Fruit fly (Drosophila melanogaster) whole organism, embryonic: ENCODE data around the gene CG33641.

Source experiments
- Atf-2 ChIP-seq: fragments of 200-800 bp; sonication (Bioruptor generic); optimal IDR thresholded peaks from 2 replicates; lab custom pipeline; 2016; ENCODE audit warnings: missing biosample characterization, missing genetic modification characterization
- CG10321 ChIP-seq: fragments of 200-800 bp; sonication (Bioruptor generic); IDR thresholded peaks from 2 replicates; pipeline ENCODE4 v1.3.6; 2022; ENCODE audit warnings: missing biosample characterization, missing genetic modification characterization
- CG11723 ChIP-seq: fragments of 200-800 bp; sonication (Bioruptor generic); optimal IDR thresholded peaks from 2 replicates; lab custom pipeline; 2017; ENCODE audit warnings: missing biosample characterization, mild to moderate bottlenecking, missing genetic modification characterization
- CG12942 ChIP-seq: fragments of 200-800 bp; sonication (Bioruptor generic); optimal IDR thresholded peaks from 3 replicates; lab custom pipeline; 2016; ENCODE audit warnings: missing biosample characterization, missing genetic modification characterization
- CG13287 ChIP-seq: fragments of 200-800 bp; sonication (Bioruptor generic); IDR thresholded peaks from 2 replicates; pipeline ENCODE4 v1.3.6; 2022; ENCODE audit warnings: missing biosample characterization, missing genetic modification characterization; ENCODE audit not compliant: partially characterized antibody
- CG14050 ChIP-seq: fragments of 200-800 bp; sonication (Bioruptor generic); IDR thresholded peaks from 3 replicates; pipeline ENCODE4 v1.3.6; 2022; ENCODE audit warnings: missing biosample characterization, missing genetic modification characterization
- CG15479 ChIP-seq: fragments of 200-800 bp; sonication (Bioruptor generic); optimal IDR thresholded peaks from 3 replicates; lab custom pipeline; 2019; ENCODE audit warnings: missing biosample characterization, mild to moderate bottlenecking, missing genetic modification characterization, moderate library complexity
- CG17186 ChIP-seq: fragments of 200-800 bp; sonication (Bioruptor generic); optimal IDR thresholded peaks from 3 replicates; lab custom pipeline; 2017; ENCODE audit warnings: missing biosample characterization, missing genetic modification reagents, missing genetic modification characterization
- CG17359 ChIP-seq: fragments of 200-800 bp; sonication (Bioruptor generic); optimal IDR thresholded peaks from 3 replicates; lab custom pipeline; 2018; ENCODE audit warnings: missing biosample characterization, mild to moderate bottlenecking, missing genetic modification characterization, moderate library complexity
- CG1832 ChIP-seq: fragments of 200-800 bp; sonication (Bioruptor generic); optimal IDR thresholded peaks from 2 replicates; lab custom pipeline; 2017; ENCODE audit warnings: missing biosample characterization, mild to moderate bottlenecking, missing genetic modification characterization, inconsistent platforms
- CG18764 ChIP-seq: fragments of 200-800 bp; sonication (Bioruptor generic); optimal IDR thresholded peaks from 3 replicates; lab custom pipeline; 2016; ENCODE audit warnings: missing biosample characterization, missing genetic modification characterization
- CG2116 ChIP-seq: fragments of 200-800 bp; sonication (Bioruptor generic); optimal IDR thresholded peaks from 3 replicates; lab custom pipeline; 2018; ENCODE audit warnings: missing biosample characterization, mild to moderate bottlenecking, missing genetic modification characterization
- CG2712 ChIP-seq: fragments of 200-800 bp; optimal IDR thresholded peaks from 3 replicates; lab custom pipeline; 2019; ENCODE audit warnings: missing biosample characterization, mild to moderate bottlenecking, missing genetic modification characterization, moderate library complexity
- CG31365 ChIP-seq: fragments of 200-800 bp; sonication (Bioruptor generic); optimal IDR thresholded peaks from 2 replicates; lab custom pipeline; 2018; ENCODE audit warnings: missing biosample characterization, mild to moderate bottlenecking, missing genetic modification characterization
- CG32532 ChIP-seq: fragments of 200-800 bp; sonication (Bioruptor generic); IDR thresholded peaks from 2 replicates; pipeline ENCODE4 v1.3.6; 2022; ENCODE audit warnings: missing biosample characterization, missing genetic modification characterization
- CG3847 ChIP-seq: fragments of 200-800 bp; sonication (Bioruptor generic); IDR thresholded peaks from 2 replicates; pipeline ENCODE4 v1.3.6; 2022; ENCODE audit warnings: missing biosample characterization, missing genetic modification characterization
- CG4707 ChIP-seq: fragments of 200-800 bp; sonication (Bioruptor generic); optimal IDR thresholded peaks from 2 replicates; lab custom pipeline; 2018; ENCODE audit warnings: missing biosample characterization, mild to moderate bottlenecking, missing genetic modification characterization, moderate library complexity
- CG7357 ChIP-seq: fragments of 200-800 bp; sonication (Bioruptor generic); IDR thresholded peaks from 3 replicates; pipeline ENCODE4 v1.3.6; 2022; ENCODE audit warnings: missing biosample characterization, missing genetic modification characterization
- HLHmδ ChIP-seq: fragments of 200-800 bp; sonication (Bioruptor generic); optimal IDR thresholded peaks from 2 replicates; lab custom pipeline; 2018; ENCODE audit warnings: missing biosample characterization, mild to moderate bottlenecking, missing genetic modification characterization, moderate library complexity
- Hand ChIP-seq: fragments of 200-800 bp; sonication (Bioruptor generic); optimal IDR thresholded peaks from 2 replicates; lab custom pipeline; 2017; ENCODE audit warnings: mild to moderate bottlenecking, missing biosample characterization, missing genetic modification reagents, missing genetic modification characterization
- Hmr ChIP-seq: fragments of 200-800 bp; sonication (Bioruptor generic); optimal IDR thresholded peaks from 3 replicates; lab custom pipeline; 2017; ENCODE audit warnings: mild to moderate bottlenecking, missing biosample characterization, missing genetic modification reagents, missing genetic modification characterization
- Myb ChIP-seq: fragments of 200-800 bp; sonication (Bioruptor generic); optimal IDR thresholded peaks from 2 replicates; lab custom pipeline; 2016; ENCODE audit warnings: missing biosample characterization, missing genetic modification characterization
- Optix ChIP-seq: fragments of 200-800 bp; sonication (Bioruptor generic); IDR thresholded peaks from 3 replicates; pipeline ENCODE4 v1.3.6; 2022; ENCODE audit warnings: missing biosample characterization, missing genetic modification characterization
- Sry-β ChIP-seq: fragments of 200-800 bp; sonication (Bioruptor generic); optimal IDR thresholded peaks from 2 replicates; lab custom pipeline; 2018; ENCODE audit warnings: missing biosample characterization, mild to moderate bottlenecking, missing genetic modification characterization, moderate library complexity
- Stat92E ChIP-seq, 3 experiments: fragments of >200 bp in 2 of 3; fragments of 200-800 bp in 1 of 3; sonication (Bioruptor generic) in 1 of 3; optimal IDR thresholded peaks; 2 replicates each; lab custom pipeline; 2017 to 2019; ENCODE audit warnings: missing biosample characterization in 3 of 3, missing genetic modification characterization in 3 of 3, mild to moderate bottlenecking in 1 of 3, moderate library complexity in 1 of 3
- ab ChIP-seq: fragments of 200-800 bp; sonication (Bioruptor generic); optimal IDR thresholded peaks from 2 replicates; lab custom pipeline; 2016; ENCODE audit warnings: missing biosample characterization, missing genetic modification characterization
- ac ChIP-seq: fragments of 200-800 bp; sonication (Bioruptor generic); optimal IDR thresholded peaks from 3 replicates; lab custom pipeline; 2017; ENCODE audit warnings: missing biosample characterization, mild to moderate bottlenecking, missing genetic modification characterization
- crol ChIP-seq: fragments of 200-800 bp; sonication (Bioruptor generic); IDR thresholded peaks from 2 replicates; pipeline ENCODE4 v1.3.6; 2022; ENCODE audit warnings: missing biosample characterization, missing genetic modification characterization
- dan ChIP-seq: fragments of 200-800 bp; sonication (Bioruptor generic); IDR thresholded peaks from 2 replicates; pipeline ENCODE4 v1.3.6; 2022; ENCODE audit warnings: missing biosample characterization, missing genetic modification characterization
- dm ChIP-seq: fragments of 200-800 bp; sonication (Bioruptor generic); optimal IDR thresholded peaks from 3 replicates; lab custom pipeline; 2016; ENCODE audit warnings: missing biosample characterization, missing genetic modification characterization
- ftz-f1 ChIP-seq: fragments of 200-800 bp; sonication (Bioruptor generic); optimal IDR thresholded peaks from 2 replicates; lab custom pipeline; 2016; ENCODE audit warnings: missing biosample characterization, missing genetic modification characterization
- fu2 ChIP-seq: fragments of 200-800 bp; sonication (Bioruptor generic); optimal IDR thresholded peaks from 2 replicates; lab custom pipeline; 2016; ENCODE audit warnings: missing biosample characterization, missing genetic modification characterization
- grau ChIP-seq: fragments of 200-800 bp; optimal IDR thresholded peaks from 3 replicates; lab custom pipeline; 2019; ENCODE audit warnings: missing biosample characterization, mild to moderate bottlenecking, missing genetic modification characterization, moderate library complexity
- grn ChIP-seq: fragments of 200-800 bp; sonication (Bioruptor generic); optimal IDR thresholded peaks from 3 replicates; lab custom pipeline; 2017; ENCODE audit warnings: missing biosample characterization, missing genetic modification characterization
- gsb-n ChIP-seq: fragments of 200-800 bp; sonication (Bioruptor generic); optimal IDR thresholded peaks from 3 replicates; lab custom pipeline; 2018; ENCODE audit warnings: missing biosample characterization, mild to moderate bottlenecking, missing genetic modification characterization
- insv ChIP-seq, 2 experiments: fragments of 200-800 bp; sonication (Bioruptor generic); optimal IDR thresholded peaks; 3 replicates each; lab custom pipeline; 2016 to 2018; ENCODE audit warnings: missing biosample characterization in 2 of 2, missing genetic modification characterization in 2 of 2
- kah ChIP-seq: fragments of 200-800 bp; sonication (Bioruptor generic); optimal IDR thresholded peaks from 2 replicates; lab custom pipeline; 2018; ENCODE audit warnings: missing biosample characterization, mild to moderate bottlenecking, missing genetic modification characterization
- kni ChIP-seq: fragments of 200-800 bp; sonication (Bioruptor generic); optimal IDR thresholded peaks from 3 replicates; lab custom pipeline; 2017; ENCODE audit warnings: mild to moderate bottlenecking, missing biosample characterization, missing genetic modification reagents, missing genetic modification characterization
- maf-S ChIP-seq: fragments of 200-800 bp; sonication (Bioruptor generic); optimal IDR thresholded peaks from 2 replicates; lab custom pipeline; 2016; ENCODE audit warnings: missing biosample characterization, missing genetic modification characterization
- mam ChIP-seq: fragments of 200-800 bp; sonication (Bioruptor generic); optimal IDR thresholded peaks from 3 replicates; lab custom pipeline; 2016; ENCODE audit warnings: missing biosample characterization, missing genetic modification characterization
- nom ChIP-seq: fragments of 200-800 bp; sonication (Bioruptor generic); optimal IDR thresholded peaks from 2 replicates; lab custom pipeline; 2017; ENCODE audit warnings: missing biosample characterization, missing genetic modification characterization, mild to moderate bottlenecking, moderate library complexity, missing genetic modification reagents
- oc ChIP-seq: fragments of 200-800 bp; sonication (Bioruptor generic); optimal IDR thresholded peaks from 2 replicates; lab custom pipeline; 2018; ENCODE audit warnings: missing biosample characterization, mild to moderate bottlenecking, missing genetic modification characterization, moderate library complexity
- pb ChIP-seq: fragments of 200-800 bp; sonication (Bioruptor generic); optimal IDR thresholded peaks from 3 replicates; lab custom pipeline; 2016; ENCODE audit warnings: missing biosample characterization, missing genetic modification characterization
- phol ChIP-seq: fragments of 200-800 bp; sonication (Bioruptor generic); optimal IDR thresholded peaks from 3 replicates; lab custom pipeline; 2018; ENCODE audit warnings: missing biosample characterization, mild to moderate bottlenecking, missing genetic modification characterization, moderate library complexity
- pnt ChIP-seq: fragments of 200-800 bp; sonication (Bioruptor generic); optimal IDR thresholded peaks from 3 replicates; lab custom pipeline; 2016; ENCODE audit warnings: missing biosample characterization, missing genetic modification characterization
- tap ChIP-seq: fragments of 200-800 bp; optimal IDR thresholded peaks from 3 replicates; lab custom pipeline; 2019; ENCODE audit warnings: missing biosample characterization, mild to moderate bottlenecking, missing genetic modification characterization, moderate library complexity
- twi ChIP-seq: fragments of 200-800 bp; optimal IDR thresholded peaks from 2 replicates; lab custom pipeline; 2019; ENCODE audit warnings: missing biosample characterization, mild to moderate bottlenecking, missing genetic modification characterization, moderate library complexity
- unpg ChIP-seq: fragments of 200-800 bp; sonication (Bioruptor generic); optimal IDR thresholded peaks from 3 replicates; lab custom pipeline; 2018; ENCODE audit warnings: missing biosample characterization, mild to moderate bottlenecking, missing genetic modification characterization, moderate library complexity
- zf30C ChIP-seq: fragments of 200-800 bp; sonication (Bioruptor generic); optimal IDR thresholded peaks from 3 replicates; lab custom pipeline; 2018; ENCODE audit warnings: missing biosample characterization, mild to moderate bottlenecking, missing genetic modification characterization
- zfh2 ChIP-seq: fragments of 200-800 bp; sonication (Bioruptor generic); optimal IDR thresholded peaks from 2 replicates; lab custom pipeline; 2016; ENCODE audit warnings: missing biosample characterization, missing genetic modification characterization

CG33641 gene

dm6 chr2L:13571791-13572451, 43.1 kb downstream of the CG33641 start (continued):
- TF ChIP-seq CG12942 (GFP tag; lab: Kevin White, UChicago): no peak
- TF ChIP-seq CG11723 (GFP tag; lab: Kevin White, UChicago): no peak
- TF ChIP-seq zfh2 (GFP tag; lab: Kevin White, UChicago): no peak
- TF ChIP-seq CG15479 (GFP tag; lab: Kevin White, UChicago): no peak
- no peak for TF ChIP-seq Sry-β (GFP tag; lab: Kevin White, UChicago)
- TF ChIP-seq Hmr: no peak
- TF ChIP-seq tap: peak; percentile 30
- TF ChIP-seq pnt (GFP tag; lab: Kevin White, UChicago): no peak
- peak; percentile 86 for TF ChIP-seq crol
- no peak for TF ChIP-seq ac (GFP tag; lab: Kevin White, UChicago)
- TF ChIP-seq dan: no peak
- TF ChIP-seq kah (GFP tag; lab: Kevin White, UChicago): no peak
- TF ChIP-seq CG13287: no peak
- no peak for TF ChIP-seq grau (tag; lab: Kevin White, UChicago)
- TF ChIP-seq HLHmδ (GFP tag; lab: Kevin White, UChicago): no peak
- peak; percentile 3 for TF ChIP-seq unpg
- no peak for TF ChIP-seq CG18764 (GFP tag; lab: Kevin White, UChicago)
- no peak for TF ChIP-seq CG14050 (GFP tag; lab: Robert Waterston, UW)
- TF ChIP-seq Myb (GFP tag; lab: Kevin White, UChicago): no peak
- no peak for TF ChIP-seq Atf-2
- TF ChIP-seq CG2116 (GFP tag; lab: Kevin White, UChicago): no peak
- peak; percentile 35; the same call in 1 of the 2 replicates for TF ChIP-seq CG10321 (GFP tag; lab: Robert Waterston, UW)
- no peak for TF ChIP-seq twi (tag; lab: Kevin White, UChicago)
- no peak for TF ChIP-seq Optix (GFP tag; lab: Robert Waterston, UW)
- TF ChIP-seq CG4707 (GFP tag; lab: Kevin White, UChicago): no peak
- no peak for TF ChIP-seq fu2 (GFP tag; lab: Kevin White, UChicago)
- no peak for TF ChIP-seq Hand (GFP tag; lab: Kevin White, UChicago)
- TF ChIP-seq nom (GFP tag; lab: Kevin White, UChicago): no peak
- no peak for TF ChIP-seq pb (GFP tag; lab: Kevin White, UChicago)
- no peak for TF ChIP-seq CG7357 (GFP tag; lab: Robert Waterston, UW)
- no peak for TF ChIP-seq zf30C (GFP tag; lab: Kevin White, UChicago)
- TF ChIP-seq insv (GFP tag; optimal IDR thresholded peaks at IDR 0.05; lab: Kevin White, UChicago): no peak
- TF ChIP-seq ftz-f1 (GFP tag; lab: Kevin White, UChicago): no peak
- no peak for TF ChIP-seq gsb-n (tag; lab: Kevin White, UChicago)
- TF ChIP-seq CG17186 (GFP tag; lab: Kevin White, UChicago): no peak
- no peak for TF ChIP-seq CG3847 (GFP tag; lab: Robert Waterston, UW)
- TF ChIP-seq CG32532 (GFP tag; lab: Robert Waterston, UW): no peak
- peak; percentile 46 for TF ChIP-seq CG17359 (tag; lab: Kevin White, UChicago)
- TF ChIP-seq dm: no peak
- TF ChIP-seq phol (tag; lab: Kevin White, UChicago): peak; percentile 49
- no peak for TF ChIP-seq CG1832
- TF ChIP-seq maf-S (GFP tag; lab: Kevin White, UChicago): no peak
- TF ChIP-seq ab (GFP tag; lab: Kevin White, UChicago): no peak
- no peak for TF ChIP-seq kni (GFP tag; lab: Kevin White, UChicago)
- no peak for TF ChIP-seq CG31365 (tag; lab: Kevin White, UChicago)
- no peak for TF ChIP-seq grn (GFP tag; lab: Kevin White, UChicago)
- no peak for TF ChIP-seq mam
- no peak for TF ChIP-seq oc (tag; lab: Kevin White, UChicago)
- TF ChIP-seq Stat92E (GFP tag; optimal IDR thresholded peaks at IDR 0.05; lab: Kevin White, UChicago): no peak
- TF ChIP-seq CG2712 (tag; lab: Kevin White, UChicago): peak; percentile 50
